Worm (Caenorhabditis elegans) whole organism, L2 larva: ENCODE results near the gene set-8.

Experiments used
- alr-1 ChIP-seq: fragments of 150-350 bp; optimal IDR thresholded peaks from 2 replicates; lab custom pipeline; 2014; ENCODE audit warnings: missing biosample characterization, missing genetic modification characterization
- ceh-16 ChIP-seq: fragments of 150-350 bp; optimal IDR thresholded peaks from 2 replicates; lab custom pipeline; 2014; ENCODE audit warnings: missing biosample characterization, missing genetic modification characterization
- fos-1 ChIP-seq: fragments of 150-350 bp; optimal IDR thresholded peaks from 2 replicates; lab custom pipeline; 2014; ENCODE audit warnings: missing biosample characterization, missing genetic modification characterization
- lin-11 ChIP-seq: fragments of 150-350 bp; sonication (generic microtip); optimal IDR thresholded peaks from 2 replicates; lab custom pipeline; 2014; ENCODE audit warnings: missing biosample characterization, missing genetic modification characterization, inconsistent platforms, mixed read lengths
- mab-5 ChIP-seq: fragments of 150-350 bp; optimal IDR thresholded peaks from 2 replicates; lab custom pipeline; 2014; ENCODE audit warnings: missing biosample characterization, missing genetic modification characterization
- nhr-10 ChIP-seq: sonication (generic microtip); optimal IDR thresholded peaks from 2 replicates; lab custom pipeline; 2017; ENCODE audit warnings: missing biosample characterization, missing genetic modification characterization
- nhr-12 ChIP-seq: fragments of 150-350 bp; optimal IDR thresholded peaks from 2 replicates; lab custom pipeline; 2014; ENCODE audit warnings: missing biosample characterization, missing genetic modification characterization
- nhr-129 ChIP-seq: fragments of 150-350 bp; optimal IDR thresholded peaks from 2 replicates; lab custom pipeline; 2014; ENCODE audit warnings: missing biosample characterization, missing genetic modification characterization
- skn-1 ChIP-seq: sonication (generic microtip); optimal IDR thresholded peaks from 2 replicates; lab custom pipeline; 2017; ENCODE audit warnings: missing biosample characterization, missing genetic modification characterization
- snpc-4 ChIP-seq: fragments of 150-350 bp; optimal IDR thresholded peaks from 2 replicates; lab custom pipeline; 2014; ENCODE audit warnings: missing biosample characterization, missing genetic modification characterization
- unc-55 ChIP-seq: fragments of 150-350 bp; sonication (generic microtip); optimal IDR thresholded peaks from 3 replicates; lab custom pipeline; 2014; ENCODE audit warnings: missing biosample characterization, missing genetic modification reagents, missing genetic modification characterization
- ztf-4 ChIP-seq: fragments of 150-350 bp; optimal IDR thresholded peaks from 2 replicates; lab custom pipeline; 2014; ENCODE audit warnings: missing biosample characterization, missing genetic modification characterization

ce11 chrX:13444267-13444666 lies 2.3 kb upstream of the set-8 start:
- TF ChIP-seq nhr-10 (no peak), lin-11 (tag; lab: Kevin White, UChicago) (no peak), nhr-12 (tag; lab: Kevin White, UChicago) (no peak), ceh-16 (tag; lab: Kevin White, UChicago) (no peak), mab-5 (tag; lab: Kevin White, UChicago) (no peak), nhr-129 (tag; lab: Kevin White, UChicago) (no peak), skn-1 (no peak), unc-55 (GFP tag; lab: Kevin White, UChicago) (no peak), ztf-4 (tag; lab: Kevin White, UChicago) (no peak), fos-1 (no peak), alr-1 (tag; lab: Kevin White, UChicago) (no peak), snpc-4 (tag; lab: Kevin White, UChicago) (no peak)
